Fruit fly (Drosophila melanogaster): ENCODE data around the gene CG14947.

Gene CG14947

dm6 chr2L:12063035-12063434, 12.9 kb upstream of the CG14947 start, which contains the start of gene Rab3-GAP:
Gene Rab3-GAP (minus strand): TSS chr2L:12063184.
- no peak for TF ChIP-seq lola (GFP tag; optimal IDR thresholded peaks at IDR 0.05)
- TF ChIP-seq HLH106 (tag; optimal IDR thresholded peaks at IDR 0.05) = peak; percentile 24
- TF ChIP-seq foxo (GFP tag; optimal IDR thresholded peaks at IDR 0.05) = peak in 1 of 2 experiments; percentile 28
- TF ChIP-seq psq (GFP tag; optimal IDR thresholded peaks at IDR 0.05) = no peak
- TF ChIP-seq Sp1 (GFP tag; optimal IDR thresholded peaks at IDR 0.05) = peak; percentile 27
- peak; percentile 74 for TF ChIP-seq Myc (optimal IDR thresholded peaks at IDR 0.05)
- TF ChIP-seq ey (GFP tag; optimal IDR thresholded peaks at IDR 0.05) = no peak
- TF ChIP-seq sv (GFP tag; optimal IDR thresholded peaks at IDR 0.05) = no peak
- peak; percentile 5 for TF ChIP-seq OdsH (GFP tag; optimal IDR thresholded peaks at IDR 0.05)

- TF ChIP-seq CG9705 (GFP tag; optimal IDR thresholded peaks at IDR 0.05) (peak; percentile 56), OdsH (GFP tag; optimal IDR thresholded peaks at IDR 0.05) (peak; percentile 79), Hnf4 (GFP tag; optimal IDR thresholded peaks at IDR 0.05) (no peak), dmrt93B (GFP tag; optimal IDR thresholded peaks at IDR 0.05) (peak; percentile 66), N (GFP tag; optimal IDR thresholded peaks at IDR 0.05) (no peak), Dfd (GFP tag; optimal IDR thresholded peaks at IDR 0.05) (no peak), dsf (GFP tag; optimal IDR thresholded peaks at IDR 0.05; ENCODE audit: borderline replicate concordance) (no peak), pan (optimal IDR thresholded peaks at IDR 0.05) (no peak), woc (GFP tag; optimal IDR thresholded peaks at IDR 0.05) (peak; percentile 20), GATAd (GFP tag; optimal IDR thresholded peaks at IDR 0.05) (no peak), Dif (GFP tag; optimal IDR thresholded peaks at IDR 0.05; ENCODE audit: partially characterized antibody) (peak; percentile 6), brk (GFP tag; optimal IDR thresholded peaks at IDR 0.05) (no peak), Hr83 (GFP tag; optimal IDR thresholded peaks at IDR 0.05; ENCODE audit: poor library complexity, severe bottlenecking) (no peak), CG32264 (GFP tag; optimal IDR thresholded peaks at IDR 0.05) (no peak), psq (GFP tag; optimal IDR thresholded peaks at IDR 0.05) (peak; percentile 80), HLH106 (tag; optimal IDR thresholded peaks at IDR 0.05) (peak; percentile 89), tai (GFP tag; optimal IDR thresholded peaks at IDR 0.05) (no peak), lola (GFP tag; optimal IDR thresholded peaks at IDR 0.05) (no peak), jim (GFP tag; optimal IDR thresholded peaks at IDR 0.05) (no peak), dl (GFP tag; optimal IDR thresholded peaks at IDR 0.05; ENCODE audit: insufficient read depth in 1 of 2, partially characterized antibody in 2 of 2) (no peak), sv (GFP tag; optimal IDR thresholded peaks at IDR 0.05) (no peak), Vsx2 (GFP tag; optimal IDR thresholded peaks at IDR 0.05; ENCODE audit: partially characterized antibody) (no peak), ey (GFP tag; optimal IDR thresholded peaks at IDR 0.05) (peak; percentile 57), Rel (GFP tag; optimal IDR thresholded peaks at IDR 0.05) (no peak), Rel (tag; optimal IDR thresholded peaks at IDR 0.05) (peak; percentile 66), rgr (GFP tag; optimal IDR thresholded peaks at IDR 0.05) (peak; percentile 77), sage (GFP tag; optimal IDR thresholded peaks at IDR 0.05) (peak; percentile 61), Myc (optimal IDR thresholded peaks at IDR 0.05) (no peak), h (GFP tag; optimal IDR thresholded peaks at IDR 0.05) (peak; percentile 63), Sp1 (GFP tag; optimal IDR thresholded peaks at IDR 0.05) (peak; percentile 93), foxo (GFP tag; optimal IDR thresholded peaks at IDR 0.05) (peak in 1 of 2 experiments; percentile 85), Hr78 (GFP tag; optimal IDR thresholded peaks at IDR 0.05) (no peak), usp (GFP tag; optimal IDR thresholded peaks at IDR 0.05) (no peak), Abd-B (GFP tag; optimal IDR thresholded peaks at IDR 0.05) (no peak), Mio (GFP tag; optimal IDR thresholded peaks at IDR 0.05) (no peak), br (GFP tag; optimal IDR thresholded peaks at IDR 0.05) (peak; percentile 29), Jra (GFP tag; optimal IDR thresholded peaks at IDR 0.05) (no peak), CrebA (GFP tag; optimal IDR thresholded peaks at IDR 0.05; ENCODE audit: borderline replicate concordance) (no peak), fru (GFP tag; optimal IDR thresholded peaks at IDR 0.05) (peak; percentile 81)
These were observed 10.1 kb upstream of the CG14947 start for dm6 chr2L:12065683-12066386.
